Worm (Caenorhabditis elegans) whole organism, early embryonic: ENCODE results near the gene Y48B6A.10.

ENCODE experiments used
- ama-1 ChIP-seq: fragments of 150-350 bp; optimal IDR thresholded peaks from 2 replicates; lab custom pipeline; 2014
- ets-7 ChIP-seq: sonication (generic microtip); optimal IDR thresholded peaks from 2 replicates; lab custom pipeline; 2016; ENCODE audit warnings: missing genotype, missing genetic modification characterization, missing compliant biosample characterization
- flt-1 ChIP-seq: fragments of 200-800 bp; sonication (Bioruptor generic); IDR thresholded peaks from 2 replicates; pipeline ENCODE4 v1.3.6; 2022; ENCODE audit warnings: missing genetic modification characterization, missing compliant biosample characterization
- hmbx-1 ChIP-seq: sonication (generic microtip); optimal IDR thresholded peaks from 2 replicates; lab custom pipeline; 2016; ENCODE audit warnings: mild to moderate bottlenecking, missing genetic modification characterization, missing compliant biosample characterization
- hmg-4 ChIP-seq: fragments of 200-800 bp; sonication (Bioruptor generic); optimal IDR thresholded peaks from 2 replicates; lab custom pipeline; 2018; ENCODE audit warnings: mild to moderate bottlenecking, missing genetic modification characterization, missing compliant biosample characterization
- scrt-1 ChIP-seq: fragments of 200-800 bp; sonication (Bioruptor generic); IDR thresholded peaks from 2 replicates; pipeline ENCODE4 v1.3.6; 2022; ENCODE audit warnings: missing genetic modification characterization, missing compliant biosample characterization
- tbx-11 ChIP-seq: fragments of 200-800 bp; sonication (Bioruptor generic); IDR thresholded peaks from 2 replicates; pipeline ENCODE4 v1.3.6; 2022; ENCODE audit warnings: missing genetic modification characterization, missing compliant biosample characterization
- tbx-37 ChIP-seq: fragments of 200-800 bp; sonication (Bioruptor generic); conservative IDR thresholded peaks from 2 replicates; pipeline ENCODE4 v1.3.6; 2022; ENCODE audit warnings: missing genetic modification reagents, missing genetic modification characterization, missing compliant biosample characterization
- tra-4 ChIP-seq: sonication (generic microtip); optimal IDR thresholded peaks from 2 replicates; lab custom pipeline; 2017; ENCODE audit warnings: missing genetic modification characterization, missing compliant biosample characterization

ce11 chrII:14243503-14243902 lies 29.3 kb downstream of the Y48B6A.10 start, which contains the start of gene jmjd-2:
- TF ChIP-seq flt-1 (GFP tag; lab: Robert Waterston, UW) (no peak), tbx-37 (no peak), scrt-1 (GFP tag; lab: Robert Waterston, UW) (no peak), tra-4 (tag; lab: Kevin White, UChicago) (no peak), hmbx-1 (tag; lab: Kevin White, UChicago) (no peak), ama-1 (lab: Kevin White, UChicago) (no peak), ets-7 (tag; lab: Kevin White, UChicago) (no peak), tbx-11 (GFP tag; lab: Robert Waterston, UW) (no peak), hmg-4 (GFP tag; lab: Kevin White, UChicago) (no peak)
